Fruit fly (Drosophila melanogaster) S2 (cell line): ENCODE measurements around the gene CG9270.

ENCODE experiments used
- CG8478 ChIP-seq: fragments of >200 bp; optimal IDR thresholded peaks from 2 replicates; lab custom pipeline; 2018
- CTCF ChIP-seq, 2 experiments: fragments of >200 bp; optimal IDR thresholded peaks; 2 replicates each; lab custom pipeline; 2018

Gene CG9270

dm6 chr2L:20898478-20899075, 35.3 kb downstream of the CG9270 start:
- TF ChIP-seq CG8478 (lab: Kevin White, UChicago) (no peak), CTCF (optimal IDR thresholded peaks at IDR 0.05; lab: Kevin White, UChicago) (no peak)

dm6 chr2L:20896681-20897341, 37.1 kb downstream of the CG9270 start:
- TF ChIP-seq CG8478 (lab: Kevin White, UChicago) = no peak
- TF ChIP-seq CTCF (optimal IDR thresholded peaks at IDR 0.05; lab: Kevin White, UChicago) = no peak

dm6 chr2L:20891188-20891587, 42.7 kb downstream of the CG9270 start:
- no peak for TF ChIP-seq CG8478 (lab: Kevin White, UChicago)
- TF ChIP-seq CTCF (optimal IDR thresholded peaks at IDR 0.05; lab: Kevin White, UChicago) = peak in 1 of 2 experiments; percentile 0

dm6 chr2L:20889857-20890606, 43.9 kb downstream of the CG9270 start:
- no peak for TF ChIP-seq CG8478 (lab: Kevin White, UChicago)

- TF ChIP-seq CG8478 (lab: Kevin White, UChicago) (no peak), CTCF (optimal IDR thresholded peaks at IDR 0.05; lab: Kevin White, UChicago) (no peak)
Measured at dm6 chr2L:20887273-20887672, 46.6 kb downstream of the CG9270 start.

dm6 chr2L:20885889-20886507, 47.9 kb downstream of the CG9270 start:
- TF ChIP-seq CG8478 (lab: Kevin White, UChicago) = no peak
- TF ChIP-seq CTCF (optimal IDR thresholded peaks at IDR 0.05; lab: Kevin White, UChicago) = no peak

dm6 chr2L:20883624-20884220, 50.2 kb downstream of the CG9270 start:
- TF ChIP-seq CG8478 (lab: Kevin White, UChicago) (no peak), CTCF (optimal IDR thresholded peaks at IDR 0.05; lab: Kevin White, UChicago) (no peak)

- TF ChIP-seq CTCF (optimal IDR thresholded peaks at IDR 0.05; lab: Kevin White, UChicago) (no peak), CG8478 (lab: Kevin White, UChicago) (no peak)
Measured at dm6 chr2L:20883097-20883496, 50.8 kb downstream of the CG9270 start.

- TF ChIP-seq CTCF (optimal IDR thresholded peaks at IDR 0.05; lab: Kevin White, UChicago) (no peak), CG8478 (lab: Kevin White, UChicago) (no peak)
Measured at dm6 chr2L:20881353-20882079, 52.4 kb downstream of the CG9270 start.

- TF ChIP-seq CTCF (optimal IDR thresholded peaks at IDR 0.05; lab: Kevin White, UChicago) (no peak), CG8478 (lab: Kevin White, UChicago) (no peak)
Measured at dm6 chr2L:20880476-20880875, 53.4 kb downstream of the CG9270 start.

- TF ChIP-seq CG8478 (lab: Kevin White, UChicago) (no peak), CTCF (optimal IDR thresholded peaks at IDR 0.05; lab: Kevin White, UChicago) (no peak)
Measured at dm6 chr2L:20879567-20880141, 54.3 kb downstream of the CG9270 start.
